Worm (Caenorhabditis elegans): ENCODE measurements around the gene F27E5.7.
A peak's percentile ranks its signal among the peaks of the same experiment; 100 is the strongest.

- TF ChIP-seq fkh-6 (tag; optimal IDR thresholded peaks at IDR 0.05) (peak; percentile 75), rnt-1 (tag; optimal IDR thresholded peaks at IDR 0.05) (peak; percentile 68), nhr-11 (tag; optimal IDR thresholded peaks at IDR 0.05) (peak; percentile 39), eyg-1 (tag; optimal IDR thresholded peaks at IDR 0.05) (peak; percentile 42), sdc-2 (tag; optimal IDR thresholded peaks at IDR 0.05) (peak; percentile 76), mec-3 (tag; optimal IDR thresholded peaks at IDR 0.05; ENCODE audit: borderline replicate concordance) (no peak), ceh-45 (GFP tag; IDR thresholded peaks at IDR 0.05) (peak; percentile 48; the same call in 1 of the 2 replicates), ceh-31 (tag; optimal IDR thresholded peaks at IDR 0.05) (peak; percentile 84), nfya-1 (tag; optimal IDR thresholded peaks at IDR 0.05) (peak; percentile 79), dmd-4 (tag; optimal IDR thresholded peaks at IDR 0.05; ENCODE audit: borderline replicate concordance) (peak; percentile 52), npax-4 (tag; optimal IDR thresholded peaks at IDR 0.05) (no peak), unc-55 (GFP tag; optimal IDR thresholded peaks at IDR 0.05) (no peak)
Measured at ce11 chrII:10168905-10169782, 46.6 kb downstream of the F27E5.7 start, which contains the start of gene daf-19.

All from whole organism, late embryonic.